Comparison of ENCODE assay signal across 2 worm cellular contexts in genomic region chrIV:11202389-11202788, ce11.
TF ChIP-seq lines count a peak whose summit lies in the region.

R07H5.11 (plus strand) TSS chrIV:11202768.

TF ChIP-seq in whole organism, L4 larva, 104 proteins besides CTCF, POLR2A, EP300 and RAD21:
- TF ChIP-seq lin-38 (GFP tag; IDR thresholded peaks at IDR 0.05; lab: Robert Waterston, UW), result peak; percentile 56

TF ChIP-seq in whole organism, young adult, 124 proteins besides CTCF, POLR2A, EP300 and RAD21:
- TF ChIP-seq mcd-1 (GFP tag; IDR thresholded peaks at IDR 0.05; lab: Robert Waterston, UW) (peak; percentile 60), cebp-1 (GFP tag; IDR thresholded peaks at IDR 0.05; lab: Robert Waterston, UW) (peak; percentile 78), cebp-1 (tag; optimal IDR thresholded peaks at IDR 0.05; lab: Kevin White, UChicago) (peak; percentile 70)
